Worm (Caenorhabditis elegans) whole organism, young adult: ENCODE results near the gene W06A7.2.

ENCODE experiments used
- B0336.3 ChIP-seq: fragments of 200-800 bp; sonication (Bioruptor generic); IDR thresholded peaks from 2 replicates; pipeline ENCODE4 v1.3.6; 2022; ENCODE audit warnings: missing genetic modification characterization, missing compliant biosample characterization
- C06A6.2 ChIP-seq: fragments of 200-800 bp; sonication (Bioruptor generic); conservative IDR thresholded peaks from 2 replicates; pipeline ENCODE4 v1.3.6; 2022; ENCODE audit warnings: missing genetic modification characterization, missing compliant biosample characterization
- F10E7.11 ChIP-seq: sonication (generic microtip); optimal IDR thresholded peaks from 2 replicates; lab custom pipeline; 2017; ENCODE audit warnings: mild to moderate bottlenecking, missing genetic modification characterization, moderate library complexity, missing compliant biosample characterization
- F22D6.2 ChIP-seq: sonication (generic microtip); optimal IDR thresholded peaks from 2 replicates; lab custom pipeline; 2016; ENCODE audit warnings: mild to moderate bottlenecking, missing genetic modification characterization, missing compliant biosample characterization
- F37B4.10 ChIP-seq: fragments of 200-800 bp; sonication (Bioruptor generic); IDR thresholded peaks from 2 replicates; pipeline ENCODE4 v1.3.6; 2022; ENCODE audit warnings: missing genetic modification characterization, missing compliant biosample characterization
- F52B5.7 ChIP-seq: sonication (generic microtip); optimal IDR thresholded peaks from 2 replicates; lab custom pipeline; 2016; ENCODE audit warnings: mild to moderate bottlenecking, missing genetic modification characterization, missing compliant biosample characterization
- F55B11.4 ChIP-seq: sonication (generic microtip); optimal IDR thresholded peaks from 2 replicates; lab custom pipeline; 2016; ENCODE audit warnings: missing compliant biosample characterization, missing genetic modification characterization, borderline replicate concordance; ENCODE audit not compliant: insufficient read depth
- K12H6.12 ChIP-seq: fragments of 200-800 bp; sonication (Bioruptor generic); optimal IDR thresholded peaks from 2 replicates; lab custom pipeline; 2018; ENCODE audit warnings: mild to moderate bottlenecking, missing genetic modification characterization, missing compliant biosample characterization
- T26A5.8 ChIP-seq: sonication (generic microtip); optimal IDR thresholded peaks from 2 replicates; lab custom pipeline; 2016; ENCODE audit warnings: missing genetic modification characterization, missing compliant biosample characterization
- Y95B8A.8 ChIP-seq: fragments of 200-800 bp; sonication (Bioruptor generic); IDR thresholded peaks from 2 replicates; pipeline ENCODE4 v1.3.6; 2022; ENCODE audit warnings: missing genetic modification reagents, missing genetic modification characterization, missing compliant biosample characterization
- ama-1 ChIP-seq, 3 experiments: fragments of 150-350 bp in 1 of 3; sonication (generic microtip) in 2 of 3; optimal IDR thresholded peaks; 2 replicates each; lab custom pipeline; 2014 to 2018; ENCODE audit warnings: missing biosample characterization in 2 of 3, missing genetic modification characterization in 2 of 3, missing genetic modification reagents in 2 of 3
- attf-3 ChIP-seq: fragments of 200-800 bp; sonication (Bioruptor generic); conservative IDR thresholded peaks from 2 replicates; pipeline ENCODE4 v1.3.6; 2022; ENCODE audit warnings: missing genetic modification reagents, missing genetic modification characterization, missing compliant biosample characterization
- bed-1 ChIP-seq: fragments of 200-800 bp; sonication (Bioruptor generic); IDR thresholded peaks from 2 replicates; pipeline ENCODE4 v1.3.6; 2022; ENCODE audit warnings: missing genetic modification reagents, missing genetic modification characterization, missing compliant biosample characterization
- bed-2 ChIP-seq: fragments of 200-800 bp; sonication (Bioruptor generic); IDR thresholded peaks from 2 replicates; pipeline ENCODE4 v1.3.6; 2022; ENCODE audit warnings: missing genetic modification reagents, missing genetic modification characterization, missing compliant biosample characterization
- ccch-3 ChIP-seq: fragments of 200-800 bp; sonication (Bioruptor generic); optimal IDR thresholded peaks from 2 replicates; lab custom pipeline; 2018; ENCODE audit warnings: mild to moderate bottlenecking, missing genetic modification characterization, missing compliant biosample characterization
- cebp-1 ChIP-seq, 2 experiments: fragments of 200-800 bp in 1 of 2; sonication (Bioruptor generic) in 1 of 2; sonication (generic microtip) in 1 of 2; IDR thresholded peaks in 1 of 2; optimal IDR thresholded peaks in 1 of 2; 2 replicates each; pipeline versions ENCODE4 v1.3.6 to Lab custom; 2017 to 2022; ENCODE audit warnings: missing compliant biosample characterization in 2 of 2, missing genetic modification characterization in 2 of 2, mild to moderate bottlenecking in 1 of 2, missing genetic modification reagents in 1 of 2, moderate library complexity in 1 of 2
- ceh-91 ChIP-seq: fragments of 200-800 bp; sonication (Bioruptor generic); IDR thresholded peaks from 2 replicates; pipeline ENCODE4 v1.3.6; 2022; ENCODE audit warnings: missing genetic modification reagents, missing genetic modification characterization, missing compliant biosample characterization
- chd-7 ChIP-seq: sonication (generic microtip); optimal IDR thresholded peaks from 2 replicates; lab custom pipeline; 2016; ENCODE audit warnings: mild to moderate bottlenecking, missing genetic modification characterization, moderate library complexity, missing compliant biosample characterization
- dox-1 ChIP-seq: fragments of 200-800 bp; sonication (Bioruptor generic); IDR thresholded peaks from 2 replicates; pipeline ENCODE4 v1.3.6; 2022; ENCODE audit warnings: missing genetic modification reagents, missing genetic modification characterization, missing compliant biosample characterization
- dpl-1 ChIP-seq: fragments of 150-350 bp; optimal IDR thresholded peaks from 2 replicates; lab custom pipeline; 2014; ENCODE audit warnings: missing biosample characterization, missing genetic modification reagents, missing genetic modification characterization
- hlh-26 ChIP-seq: fragments of 200-800 bp; sonication (Bioruptor generic); conservative IDR thresholded peaks from 2 replicates; pipeline ENCODE4 v1.3.6; 2022; ENCODE audit warnings: missing genetic modification reagents, missing genetic modification characterization, missing compliant biosample characterization
- hsf-1 ChIP-seq: fragments of 200-800 bp; sonication (Bioruptor generic); IDR thresholded peaks from 2 replicates; pipeline ENCODE4 v1.3.6; 2022; ENCODE audit warnings: missing genetic modification reagents, missing genetic modification characterization, missing compliant biosample characterization
- lin-35 ChIP-seq, 3 experiments: fragments of 150-350 bp in 2 of 3; sonication (generic microtip) in 1 of 3; optimal IDR thresholded peaks; 2 replicates each; lab custom pipeline; 2014 to 2018; ENCODE audit warnings: missing biosample characterization in 3 of 3, missing genetic modification characterization in 3 of 3, missing genetic modification reagents in 3 of 3
- lin-54 ChIP-seq: fragments of 200-800 bp; sonication (Bioruptor generic); optimal IDR thresholded peaks from 2 replicates; lab custom pipeline; 2018; ENCODE audit warnings: mild to moderate bottlenecking, missing genetic modification characterization, missing compliant biosample characterization
- lir-1 ChIP-seq: fragments of 200-800 bp; sonication (Bioruptor generic); conservative IDR thresholded peaks from 2 replicates; pipeline ENCODE4 v1.3.6; 2022; ENCODE audit warnings: missing genetic modification reagents, missing genetic modification characterization, missing compliant biosample characterization
- lsl-1 ChIP-seq: fragments of 200-800 bp; sonication (Bioruptor generic); optimal IDR thresholded peaks from 2 replicates; lab custom pipeline; 2018; ENCODE audit warnings: mild to moderate bottlenecking, missing genetic modification characterization, moderate library complexity, missing compliant biosample characterization
- madf-3 ChIP-seq: fragments of 200-800 bp; sonication (Bioruptor generic); IDR thresholded peaks from 2 replicates; pipeline ENCODE4 v1.3.6; 2022; ENCODE audit warnings: missing genetic modification reagents, missing genetic modification characterization, missing compliant biosample characterization
- madf-6 ChIP-seq: fragments of 200-800 bp; sonication (Bioruptor generic); IDR thresholded peaks from 2 replicates; pipeline ENCODE4 v1.3.6; 2022; ENCODE audit warnings: missing genetic modification reagents, missing genetic modification characterization, missing compliant biosample characterization
- madf-8 ChIP-seq: fragments of 200-800 bp; sonication (Bioruptor generic); conservative IDR thresholded peaks from 2 replicates; pipeline ENCODE4 v1.3.6; 2022; ENCODE audit warnings: missing genetic modification reagents, missing genetic modification characterization, missing compliant biosample characterization
- nhr-120 ChIP-seq: fragments of 200-800 bp; sonication (Bioruptor generic); IDR thresholded peaks from 2 replicates; pipeline ENCODE4 v1.3.6; 2022; ENCODE audit warnings: missing genetic modification characterization, missing compliant biosample characterization
- nhr-80 ChIP-seq: sonication (generic microtip); optimal IDR thresholded peaks from 2 replicates; lab custom pipeline; 2016; ENCODE audit warnings: missing genetic modification characterization, missing compliant biosample characterization
- pbrm-1 ChIP-seq: fragments of 200-800 bp; sonication (Bioruptor generic); IDR thresholded peaks from 2 replicates; pipeline ENCODE4 v1.3.6; 2022; ENCODE audit warnings: missing genetic modification reagents, missing genetic modification characterization, missing compliant biosample characterization
- rec-8 ChIP-seq, 2 experiments: sonication (generic microtip); optimal IDR thresholded peaks; 2 replicates each; lab custom pipeline; 2016; ENCODE audit warnings: mild to moderate bottlenecking in 2 of 2, missing genetic modification characterization in 2 of 2, missing genetic modification reagents in 2 of 2, missing genotype in 2 of 2, missing biosample characterization in 1 of 2, missing compliant biosample characterization in 1 of 2, moderate library complexity in 1 of 2
- repo-1 ChIP-seq: sonication (generic microtip); optimal IDR thresholded peaks from 2 replicates; lab custom pipeline; 2017; ENCODE audit warnings: mild to moderate bottlenecking, missing genetic modification characterization, missing compliant biosample characterization
- snpc-3.4 ChIP-seq: sonication (generic microtip); optimal IDR thresholded peaks from 2 replicates; lab custom pipeline; 2017; ENCODE audit warnings: missing genetic modification characterization, mild to moderate bottlenecking, missing compliant biosample characterization, antibody characterized with exemption, moderate library complexity, missing genotype, missing genetic modification reagents
- snpc-4 ChIP-seq, 5 experiments: fragments of 150-350 bp in 1 of 5; sonication (generic microtip) in 4 of 5; optimal IDR thresholded peaks; 2 replicates each; lab custom pipeline; 2014 to 2018; ENCODE audit warnings: missing genetic modification characterization in 5 of 5, missing biosample characterization in 3 of 5, antibody characterized with exemption in 2 of 5, mild to moderate bottlenecking in 2 of 5, missing compliant biosample characterization in 2 of 5, missing genotype in 2 of 5, moderate library complexity in 2 of 5, missing genetic modification reagents in 1 of 5
- somi-1 ChIP-seq: fragments of 200-800 bp; sonication (Bioruptor generic); optimal IDR thresholded peaks from 2 replicates; lab custom pipeline; 2018; ENCODE audit warnings: mild to moderate bottlenecking, missing genetic modification characterization, missing compliant biosample characterization
- tbp1 ChIP-seq: fragments of 200-800 bp; sonication (Bioruptor generic); optimal IDR thresholded peaks from 2 replicates; lab custom pipeline; 2018; ENCODE audit warnings: mild to moderate bottlenecking, missing genetic modification characterization, missing compliant biosample characterization
- unc-130 ChIP-seq: sonication (generic microtip); optimal IDR thresholded peaks from 2 replicates; lab custom pipeline; 2016; ENCODE audit warnings: missing genetic modification reagents, missing genetic modification characterization, missing compliant biosample characterization
- xnd-1 ChIP-seq: sonication (generic microtip); optimal IDR thresholded peaks from 2 replicates; lab custom pipeline; 2016; ENCODE audit warnings: missing genotype, missing genetic modification reagents, missing genetic modification characterization, missing compliant biosample characterization
- ztf-18 ChIP-seq: sonication (generic microtip); optimal IDR thresholded peaks from 2 replicates; lab custom pipeline; 2016; ENCODE audit warnings: missing genotype, mild to moderate bottlenecking, missing genetic modification characterization, missing compliant biosample characterization
- ztf-6 ChIP-seq: fragments of 200-800 bp; sonication (Bioruptor generic); IDR thresholded peaks from 2 replicates; pipeline ENCODE4 v1.3.6; 2022; ENCODE audit warnings: missing genetic modification reagents, missing genetic modification characterization, missing compliant biosample characterization

W06A7.2 gene

DNA sequence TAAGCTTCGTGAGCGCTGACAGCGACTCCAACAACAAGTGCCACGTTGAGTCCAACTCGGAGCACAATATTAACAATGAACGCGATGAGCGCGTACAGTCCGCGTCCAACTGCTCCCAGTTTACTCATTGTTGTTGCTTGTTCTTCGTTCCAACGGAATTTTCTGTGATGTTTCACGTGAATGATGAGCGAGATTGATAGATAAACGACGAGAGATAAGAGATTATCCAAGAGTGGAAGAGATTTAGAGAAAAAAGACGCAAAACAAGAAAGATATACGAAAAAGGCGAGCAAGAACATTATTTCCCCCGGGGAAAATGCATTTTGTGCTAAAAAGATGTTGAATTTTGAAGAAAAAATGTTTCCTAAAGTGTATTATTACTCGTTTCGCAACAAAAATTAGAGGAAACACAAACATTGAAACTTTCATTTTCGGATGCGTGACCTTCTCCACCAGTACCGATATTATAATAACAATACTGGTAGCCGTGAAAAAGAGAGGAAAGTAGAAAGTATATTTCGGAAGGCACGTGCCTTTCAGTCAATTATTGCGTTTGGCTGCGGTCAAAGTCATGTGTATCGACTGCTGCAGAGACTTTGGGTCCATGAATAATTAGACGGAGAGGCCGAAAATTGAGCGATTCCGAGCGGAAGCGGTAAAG lies 9.9 kb downstream of the W06A7.2 start:
- TF ChIP-seq attf-3 (GFP tag; lab: Robert Waterston, UW) (no peak), chd-7 (tag; lab: Kevin White, UChicago) (no peak), K12H6.12 (no peak), ztf-6 (GFP tag; lab: Robert Waterston, UW) (no peak), madf-3 (0 out of 2 replicates have a peak, but pooled peaks have one; percentile 11), F22D6.2 (tag; lab: Kevin White, UChicago) (no peak), bed-2 (GFP tag; lab: Robert Waterston, UW) (no peak), bed-1 (GFP tag; lab: Robert Waterston, UW) (no peak)

DNA sequence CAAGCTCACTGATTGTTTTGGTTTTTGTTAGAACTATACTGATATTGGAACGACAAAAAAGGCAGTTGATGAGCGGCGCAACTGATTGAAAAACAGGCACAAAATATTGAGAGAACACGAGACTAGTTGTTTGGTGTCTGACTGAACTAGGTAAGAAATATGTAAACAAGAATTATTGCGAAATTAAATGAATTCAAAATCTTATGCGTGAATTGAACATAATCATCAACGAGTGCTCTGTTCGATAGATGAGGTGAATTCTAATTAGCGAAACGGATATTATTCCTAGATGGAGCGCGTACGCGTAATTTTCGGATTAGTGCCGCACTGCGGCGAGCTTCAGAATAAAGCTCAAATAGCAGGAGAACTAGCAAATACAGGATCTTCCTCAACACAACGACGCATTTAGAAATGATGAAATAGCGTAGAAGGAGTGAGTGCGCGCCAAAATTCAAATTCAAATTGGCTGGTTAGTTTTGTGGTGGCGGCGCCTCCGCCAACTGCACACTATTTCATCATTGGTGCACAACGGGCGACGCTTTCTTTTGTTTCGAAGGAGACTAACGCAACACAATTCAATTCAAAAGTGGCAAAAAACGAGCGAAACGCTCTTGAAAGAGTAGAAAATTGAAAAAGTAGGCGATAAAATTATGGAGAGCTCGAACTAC lies 10.6 kb downstream of the W06A7.2 start:
- no peak for TF ChIP-seq rec-8 (tag; optimal IDR thresholded peaks at IDR 0.05; lab: Kevin White, UChicago)
- TF ChIP-seq pbrm-1 (GFP tag; lab: Robert Waterston, UW) = no peak
- peak; percentile 23 for TF ChIP-seq somi-1 (GFP tag; lab: Kevin White, UChicago)
- peak; percentile 62 for TF ChIP-seq F52B5.7 (tag; lab: Kevin White, UChicago)
- no peak for TF ChIP-seq madf-3
- no peak for TF ChIP-seq lin-35 (GFP tag; optimal IDR thresholded peaks at IDR 0.05; lab: Kevin White, UChicago)
- TF ChIP-seq cebp-1 (GFP tag; IDR thresholded peaks at IDR 0.05; lab: Robert Waterston, UW) = peak; percentile 82
- peak; percentile 85 for TF ChIP-seq cebp-1 (tag; optimal IDR thresholded peaks at IDR 0.05; lab: Kevin White, UChicago)

DNA sequence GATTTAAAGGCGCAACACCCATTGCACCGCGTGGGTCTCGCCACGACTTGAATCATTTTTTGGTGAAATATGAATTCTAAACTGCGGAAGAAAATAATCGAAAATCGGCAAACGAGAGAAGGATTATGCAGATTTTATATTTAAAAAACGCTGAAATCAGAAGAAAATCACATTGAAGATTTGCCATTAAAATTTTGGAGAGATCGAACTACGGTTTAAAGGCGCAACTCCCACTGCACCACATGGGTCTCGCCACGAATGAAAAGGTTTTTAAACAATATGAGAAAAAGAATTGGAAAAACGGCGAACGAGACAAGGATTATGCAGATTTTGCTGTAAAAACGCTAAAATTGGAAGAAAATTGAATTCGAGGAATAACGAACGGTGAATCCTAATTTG lies 11.1 kb downstream of the W06A7.2 start:
- TF ChIP-seq lir-1 (GFP tag; lab: Robert Waterston, UW) (no peak), unc-130 (GFP tag; lab: Kevin White, UChicago) (peak; percentile 55), nhr-80 (tag; lab: Kevin White, UChicago) (no peak), snpc-3.4 (tag; lab: Kevin White, UChicago) (peak; percentile 61), ceh-91 (GFP tag; lab: Robert Waterston, UW) (0 out of 2 replicates have a peak, but pooled peaks have one; percentile 22), ccch-3 (no peak), tbp1 (GFP tag; lab: Kevin White, UChicago) (peak; percentile 40), hsf-1 (GFP tag; lab: Robert Waterston, UW) (no peak), hlh-26 (GFP tag; lab: Robert Waterston, UW) (no peak), snpc-4 (GFP tag; optimal IDR thresholded peaks at IDR 0.05; lab: Kevin White, UChicago) (no peak), snpc-4 (tag; optimal IDR thresholded peaks at IDR 0.05; lab: Kevin White, UChicago) (peak in 2 of 4 experiments; percentile 26 to 29), lin-54 (GFP tag; lab: Kevin White, UChicago) (peak; percentile 34), F37B4.10 (no peak), ama-1 (optimal IDR thresholded peaks at IDR 0.05; lab: Kevin White, UChicago) (no peak), ama-1 (GFP tag; optimal IDR thresholded peaks at IDR 0.05; lab: Kevin White, UChicago) (no peak), dox-1 (GFP tag; lab: Robert Waterston, UW) (peak; percentile 31; the same call in 1 of the 2 replicates), C06A6.2 (GFP tag; lab: Robert Waterston, UW) (no peak), madf-6 (peak; percentile 72; the same call in 1 of the 2 replicates), xnd-1 (tag; lab: Kevin White, UChicago) (peak; percentile 37), T26A5.8 (tag; lab: Kevin White, UChicago) (no peak), B0336.3 (GFP tag; lab: Robert Waterston, UW) (peak; percentile 31; the same call in 1 of the 2 replicates), bed-2 (GFP tag; lab: Robert Waterston, UW) (no peak), Y95B8A.8 (GFP tag; lab: Robert Waterston, UW) (no peak), F55B11.4 (no peak), F10E7.11 (tag; lab: Kevin White, UChicago) (no peak), lsl-1 (GFP tag; lab: Kevin White, UChicago) (peak; percentile 88), dpl-1 (GFP tag; lab: Kevin White, UChicago) (peak; percentile 32), nhr-120 (GFP tag; lab: Robert Waterston, UW) (no peak), ztf-18 (tag; lab: Kevin White, UChicago) (no peak), repo-1 (tag; lab: Kevin White, UChicago) (no peak), madf-8 (GFP tag; lab: Robert Waterston, UW) (peak; percentile 50; the same call in 1 of the 2 replicates)
